Worm (Caenorhabditis elegans): ENCODE measurements around the gene T14B4.20.

Gene T14B4.20

ce11 chrII:6746404-6746803, 29.7 kb downstream of the T14B4.20 start, which contains the start of gene F41G3.5:
TSS of gene F41G3.5 (plus strand) at chrII:6746704.
- TF ChIP-seq syd-9 (tag; optimal IDR thresholded peaks at IDR 0.05) (no peak), C38D4.7 (GFP tag; optimal IDR thresholded peaks at IDR 0.05) (no peak), nhr-11 (tag; optimal IDR thresholded peaks at IDR 0.05) (no peak), ahr-1 (tag; optimal IDR thresholded peaks at IDR 0.05) (no peak), fkh-10 (GFP tag; optimal IDR thresholded peaks at IDR 0.05) (no peak), fax-1 (tag; optimal IDR thresholded peaks at IDR 0.05) (no peak), hlh-8 (tag; optimal IDR thresholded peaks at IDR 0.05) (no peak), unc-55 (GFP tag; optimal IDR thresholded peaks at IDR 0.05) (no peak), tbx-7 (tag; optimal IDR thresholded peaks at IDR 0.05) (no peak), ceh-30 (tag; optimal IDR thresholded peaks at IDR 0.05) (no peak), Y22D7AL.16 (tag; optimal IDR thresholded peaks at IDR 0.05) (no peak), hlh-6 (tag; optimal IDR thresholded peaks at IDR 0.05) (no peak), pha-2 (tag; optimal IDR thresholded peaks at IDR 0.05) (no peak), hlh-13 (GFP tag; optimal IDR thresholded peaks at IDR 0.05) (no peak)

- no peak for TF ChIP-seq nhr-11 (tag; optimal IDR thresholded peaks at IDR 0.05)
- no peak for TF ChIP-seq hlh-6 (tag; optimal IDR thresholded peaks at IDR 0.05)
- no peak for TF ChIP-seq ahr-1 (tag; optimal IDR thresholded peaks at IDR 0.05)
- TF ChIP-seq ref-2 (tag; optimal IDR thresholded peaks at IDR 0.05) = no peak
- no peak for TF ChIP-seq sdc-2 (tag; optimal IDR thresholded peaks at IDR 0.05)
- TF ChIP-seq dve-1 (tag; optimal IDR thresholded peaks at IDR 0.05) = no peak
- no peak for TF ChIP-seq ceh-19 (GFP tag; optimal IDR thresholded peaks at IDR 0.05)
- TF ChIP-seq syd-9 (tag; optimal IDR thresholded peaks at IDR 0.05) = no peak
- TF ChIP-seq pqm-1 (tag; optimal IDR thresholded peaks at IDR 0.05) = no peak
- no peak for TF ChIP-seq ceh-14 (tag; optimal IDR thresholded peaks at IDR 0.05)
- no peak for TF ChIP-seq hlh-30 (tag; optimal IDR thresholded peaks at IDR 0.05; ENCODE audit: insufficient read depth)
Measured at ce11 chrII:6749422-6749821, 32.7 kb downstream of the T14B4.20 start, which contains the start of gene F41G3.10. TSS of gene F41G3.10 (minus strand) at chrII:6749522.

ce11 chrII:6750929-6751328, 34.2 kb downstream of the T14B4.20 start, which contains the start of gene F41G3.20:
TSS of gene F41G3.20 (minus strand) at chrII:6751029.
- TF ChIP-seq ceh-19 (GFP tag; optimal IDR thresholded peaks at IDR 0.05) (no peak), T23F11.4 (GFP tag; optimal IDR thresholded peaks at IDR 0.05) (no peak), sox-4 (tag; optimal IDR thresholded peaks at IDR 0.05) (no peak), ceh-18 (tag; optimal IDR thresholded peaks at IDR 0.05) (no peak), gmeb-2 (tag; optimal IDR thresholded peaks at IDR 0.05) (no peak), elt-4 (tag; optimal IDR thresholded peaks at IDR 0.05) (no peak), sdc-2 (tag; optimal IDR thresholded peaks at IDR 0.05) (no peak), F13H6.1 (tag; optimal IDR thresholded peaks at IDR 0.05) (no peak)

- TF ChIP-seq elt-4 (tag; optimal IDR thresholded peaks at IDR 0.05) (no peak), ceh-9 (tag; optimal IDR thresholded peaks at IDR 0.05) (no peak), unc-86 (tag; optimal IDR thresholded peaks at IDR 0.05) (no peak), hlh-13 (GFP tag; optimal IDR thresholded peaks at IDR 0.05) (no peak), ceh-6 (GFP tag; optimal IDR thresholded peaks at IDR 0.05) (no peak), ttx-3 (tag; optimal IDR thresholded peaks at IDR 0.05) (no peak), rnt-1 (tag; optimal IDR thresholded peaks at IDR 0.05) (no peak), C08G9.2 (tag; optimal IDR thresholded peaks at IDR 0.05) (no peak), odd-2 (tag; optimal IDR thresholded peaks at IDR 0.05) (no peak), nhr-232 (tag; optimal IDR thresholded peaks at IDR 0.05) (no peak), madf-2 (tag; optimal IDR thresholded peaks at IDR 0.05) (no peak), fax-1 (tag; optimal IDR thresholded peaks at IDR 0.05) (no peak)
Measured at ce11 chrII:6752027-6752426, 35.3 kb downstream of the T14B4.20 start, which contains the start of gene F41G3.19. TSS of gene F41G3.19 (minus strand) at chrII:6752127.

Data from whole organism, late embryonic.